Fruit fly (Drosophila melanogaster) Kc167 (cell line): ENCODE results near the gene Task6.

Experiments used
- Myc ChIP-seq: fragments of >200 bp; optimal IDR thresholded peaks from 2 replicates; lab custom pipeline; 2017; ENCODE audit warnings: missing external identifiers
- Sin3A ChIP-seq: fragments of >200 bp; optimal IDR thresholded peaks from 2 replicates; lab custom pipeline; 2018; ENCODE audit warnings: missing external identifiers
- h ChIP-seq: fragments of >200 bp; optimal IDR thresholded peaks from 3 replicates; lab custom pipeline; 2018; ENCODE audit warnings: missing external identifiers
- insv ChIP-seq: fragments of >200 bp; optimal IDR thresholded peaks from 3 replicates; lab custom pipeline; 2018; ENCODE audit warnings: missing external identifiers
- psq ChIP-seq: fragments of >200 bp; optimal IDR thresholded peaks from 2 replicates; lab custom pipeline; 2017; ENCODE audit warnings: missing external identifiers
- ttk ChIP-seq: sonication (Bioruptor generic); optimal IDR thresholded peaks from 2 replicates; lab custom pipeline; 2017; ENCODE audit warnings: missing external identifiers

Task6 gene

dm6 chr3R:13711735-13712134 lies 37.4 kb upstream of the Task6 start, which contains the start of the genes primo-1 and primo-2:
primo-1 (minus strand) TSS chr3R:13711835.
primo-2 (minus strand) TSS chr3R:13711835.
- TF ChIP-seq ttk (lab: Kevin White, UChicago) (no peak), h (lab: Kevin White, UChicago) (no peak), Sin3A (lab: Kevin White, UChicago) (no peak), psq (lab: Kevin White, UChicago) (no peak), Myc (lab: Kevin White, UChicago) (no peak), insv (lab: Kevin White, UChicago) (no peak)

dm6 chr3R:13710645-13711044 lies 36.3 kb upstream of the Task6 start:
- TF ChIP-seq ttk (lab: Kevin White, UChicago) (no peak), h (lab: Kevin White, UChicago) (no peak), Sin3A (lab: Kevin White, UChicago) (no peak), psq (lab: Kevin White, UChicago) (no peak), insv (lab: Kevin White, UChicago) (no peak), Myc (lab: Kevin White, UChicago) (no peak)

- TF ChIP-seq psq (lab: Kevin White, UChicago) (no peak), Sin3A (lab: Kevin White, UChicago) (no peak), h (lab: Kevin White, UChicago) (no peak), ttk (lab: Kevin White, UChicago) (no peak)
Measured at dm6 chr3R:13709839-13710238, 35.5 kb upstream of the Task6 start, which contains the start of gene Argp. Argp (minus strand) TSS chr3R:13709939.

- TF ChIP-seq h (lab: Kevin White, UChicago), result no peak
- no peak for TF ChIP-seq ttk (lab: Kevin White, UChicago)
- no peak for TF ChIP-seq Myc (lab: Kevin White, UChicago)
- no peak for TF ChIP-seq insv (lab: Kevin White, UChicago)
- TF ChIP-seq psq (lab: Kevin White, UChicago), result no peak
- no peak for TF ChIP-seq Sin3A (lab: Kevin White, UChicago)
Measured at dm6 chr3R:13706457-13706856, 32.1 kb upstream of the Task6 start, which contains the start of gene Adgf-C. Adgf-C (plus strand) TSS chr3R:13706757.

dm6 chr3R:13705292-13705885 lies 31.0 kb upstream of the Task6 start, which contains the start of gene Adgf-D:
Adgf-D (minus strand) TSS chr3R:13705402.
- TF ChIP-seq Myc (lab: Kevin White, UChicago) (no peak), psq (lab: Kevin White, UChicago) (no peak), h (lab: Kevin White, UChicago) (no peak), ttk (lab: Kevin White, UChicago) (no peak), insv (lab: Kevin White, UChicago) (no peak), Sin3A (lab: Kevin White, UChicago) (no peak)

- TF ChIP-seq insv (lab: Kevin White, UChicago), result no peak
- no peak for TF ChIP-seq psq (lab: Kevin White, UChicago)
- no peak for TF ChIP-seq h (lab: Kevin White, UChicago)
- no peak for TF ChIP-seq Sin3A (lab: Kevin White, UChicago)
- no peak for TF ChIP-seq Myc (lab: Kevin White, UChicago)
- no peak for TF ChIP-seq ttk (lab: Kevin White, UChicago)
Measured at dm6 chr3R:13700738-13701137, 26.4 kb upstream of the Task6 start, which contains the start of gene f-cup. f-cup (minus strand) TSS chr3R:13700838.

dm6 chr3R:13700192-13700591 lies 25.9 kb upstream of the Task6 start, which contains the start of gene ninaB:
ninaB (plus strand) TSS chr3R:13700565.
- TF ChIP-seq Myc (lab: Kevin White, UChicago) (no peak), h (lab: Kevin White, UChicago) (no peak), insv (lab: Kevin White, UChicago) (no peak), ttk (lab: Kevin White, UChicago) (no peak), psq (lab: Kevin White, UChicago) (no peak), Sin3A (lab: Kevin White, UChicago) (no peak)

- TF ChIP-seq h (lab: Kevin White, UChicago), result no peak
- TF ChIP-seq insv (lab: Kevin White, UChicago), result no peak
- TF ChIP-seq Myc (lab: Kevin White, UChicago), result no peak
- no peak for TF ChIP-seq psq (lab: Kevin White, UChicago)
- TF ChIP-seq ttk (lab: Kevin White, UChicago), result no peak
- no peak for TF ChIP-seq Sin3A (lab: Kevin White, UChicago)
Measured at dm6 chr3R:13699350-13699749, 25.0 kb upstream of the Task6 start.

- TF ChIP-seq psq (lab: Kevin White, UChicago), result no peak
- no peak for TF ChIP-seq Myc (lab: Kevin White, UChicago)
- no peak for TF ChIP-seq insv (lab: Kevin White, UChicago)
- TF ChIP-seq ttk (lab: Kevin White, UChicago), result no peak
- no peak for TF ChIP-seq Sin3A (lab: Kevin White, UChicago)
- TF ChIP-seq h (lab: Kevin White, UChicago), result no peak
Measured at dm6 chr3R:13693753-13694152, 19.4 kb upstream of the Task6 start, which contains the start of gene CG14367. CG14367 (plus strand) TSS chr3R:13694053.

dm6 chr3R:13686371-13687211 lies 12.2 kb upstream of the Task6 start, which contains the start of gene omd:
omd (minus strand) TSS chr3R:13687210.
- TF ChIP-seq psq (lab: Kevin White, UChicago) (no peak), ttk (lab: Kevin White, UChicago) (no peak), Myc (lab: Kevin White, UChicago) (no peak), insv (lab: Kevin White, UChicago) (no peak)

- TF ChIP-seq Sin3A (lab: Kevin White, UChicago) (no peak), ttk (lab: Kevin White, UChicago) (no peak), h (lab: Kevin White, UChicago) (no peak), Myc (lab: Kevin White, UChicago) (no peak), psq (lab: Kevin White, UChicago) (no peak), insv (lab: Kevin White, UChicago) (no peak)
Measured at dm6 chr3R:13685969-13686368, 11.6 kb upstream of the Task6 start.
